Worm (Caenorhabditis elegans) whole organism, L1 larva: ENCODE measurements around the gene Y17D7B.2.

Source experiments
- alr-1 ChIP-seq: fragments of 200-800 bp; sonication (Bioruptor generic); optimal IDR thresholded peaks from 2 replicates; lab custom pipeline; 2018; ENCODE audit warnings: borderline replicate concordance, mild to moderate bottlenecking, missing genetic modification characterization, missing compliant biosample characterization
- blmp-1 ChIP-seq: fragments of 150-350 bp; optimal IDR thresholded peaks from 2 replicates; lab custom pipeline; 2014; ENCODE audit warnings: missing biosample characterization, missing genetic modification characterization
- ceh-82 ChIP-seq, 3 experiments: fragments of 150-350 bp in 1 of 3; sonication (generic microtip) in 2 of 3; optimal IDR thresholded peaks; 2 replicates each; lab custom pipeline; 2014 to 2017; ENCODE audit warnings: missing biosample characterization in 3 of 3, missing genetic modification characterization in 3 of 3
- ces-1 ChIP-seq: fragments of 150-350 bp; optimal IDR thresholded peaks from 2 replicates; lab custom pipeline; 2014; ENCODE audit warnings: missing biosample characterization, missing genetic modification reagents, missing genetic modification characterization
- dpl-1 ChIP-seq, 3 experiments: fragments of 150-350 bp in 2 of 3; sonication (generic microtip) in 1 of 3; optimal IDR thresholded peaks; 2 replicates each; lab custom pipeline; 2014 to 2017; ENCODE audit warnings: missing biosample characterization in 3 of 3, missing genetic modification characterization in 3 of 3, missing genetic modification reagents in 3 of 3
- efl-1 ChIP-seq, 4 experiments: fragments of 150-350 bp; optimal IDR thresholded peaks in 3 of 4; peaks in 1 of 4; 1 replicate in 1 of 4; 2 replicates in 3 of 4; lab custom pipeline; 2014; ENCODE audit warnings: missing biosample characterization in 2 of 4, missing genetic modification characterization in 2 of 4, missing genetic modification reagents in 2 of 4
- egl-27 ChIP-seq, 2 experiments: fragments of 150-350 bp in 1 of 2; sonication (generic microtip); optimal IDR thresholded peaks; 3 replicates each; lab custom pipeline; 2017 to 2018; ENCODE audit warnings: missing biosample characterization in 2 of 2, missing genetic modification characterization in 2 of 2, missing genetic modification reagents in 2 of 2
- elt-2 ChIP-seq: sonication (generic microtip); optimal IDR thresholded peaks from 2 replicates; lab custom pipeline; 2016; ENCODE audit warnings: missing genetic modification characterization, mild to moderate bottlenecking, inconsistent platforms, missing compliant biosample characterization, missing genetic modification reagents
- fkh-8 ChIP-seq: sonication (generic microtip); optimal IDR thresholded peaks from 2 replicates; lab custom pipeline; 2016; ENCODE audit warnings: mild to moderate bottlenecking, missing genetic modification characterization, missing compliant biosample characterization
- grh-1 ChIP-seq: fragments of 200-800 bp; sonication (Bioruptor generic); IDR thresholded peaks from 2 replicates; pipeline ENCODE4 v1.3.6; 2022; ENCODE audit warnings: missing genetic modification reagents, missing genetic modification characterization, missing compliant biosample characterization
- hlh-4 ChIP-seq: sonication (generic microtip); optimal IDR thresholded peaks from 2 replicates; lab custom pipeline; 2016; ENCODE audit warnings: mild to moderate bottlenecking, missing genetic modification characterization, missing compliant biosample characterization
- lin-13 ChIP-seq: fragments of 150-350 bp; optimal IDR thresholded peaks from 2 replicates; lab custom pipeline; 2014; ENCODE audit warnings: missing biosample characterization, missing genetic modification reagents, missing genetic modification characterization
- lin-35 ChIP-seq, 2 experiments: fragments of 150-350 bp; optimal IDR thresholded peaks; 2 replicates each; lab custom pipeline; 2014; ENCODE audit warnings: missing biosample characterization in 2 of 2, missing genetic modification characterization in 2 of 2, missing genetic modification reagents in 2 of 2
- lin-39 ChIP-seq: fragments of 150-350 bp; optimal IDR thresholded peaks from 2 replicates; lab custom pipeline; 2014; ENCODE audit warnings: missing biosample characterization, missing genetic modification reagents, missing genetic modification characterization
- lsy-2 ChIP-seq, 2 experiments: fragments of 150-350 bp; optimal IDR thresholded peaks; 2 replicates each; lab custom pipeline; 2014; ENCODE audit warnings: missing biosample characterization in 2 of 2, missing genetic modification characterization in 2 of 2
- mep-1 ChIP-seq: fragments of 150-350 bp; optimal IDR thresholded peaks from 2 replicates; lab custom pipeline; 2014; ENCODE audit warnings: missing biosample characterization, missing genetic modification characterization
- nhr-11 ChIP-seq: fragments of 150-350 bp; optimal IDR thresholded peaks from 2 replicates; lab custom pipeline; 2014; ENCODE audit warnings: missing biosample characterization, missing genetic modification characterization
- nhr-19 ChIP-seq: fragments of 200-800 bp; sonication (Bioruptor generic); conservative IDR thresholded peaks from 2 replicates; pipeline ENCODE4 v1.3.6; 2022; ENCODE audit warnings: missing genetic modification characterization, missing compliant biosample characterization
- nhr-20 ChIP-seq: sonication (generic microtip); optimal IDR thresholded peaks from 2 replicates; lab custom pipeline; 2016; ENCODE audit warnings: mild to moderate bottlenecking, missing genetic modification characterization, missing compliant biosample characterization
- nhr-47 ChIP-seq: sonication (generic microtip); optimal IDR thresholded peaks from 2 replicates; lab custom pipeline; 2016; ENCODE audit warnings: mild to moderate bottlenecking, missing genetic modification characterization, moderate library complexity, missing compliant biosample characterization
- nhr-71 ChIP-seq: sonication (generic microtip); optimal IDR thresholded peaks from 2 replicates; lab custom pipeline; 2016; ENCODE audit warnings: mild to moderate bottlenecking, missing genetic modification characterization, moderate library complexity, missing compliant biosample characterization
- nhr-76 ChIP-seq: sonication (generic microtip); optimal IDR thresholded peaks from 2 replicates; lab custom pipeline; 2017; ENCODE audit warnings: missing biosample characterization, missing genetic modification characterization
- nhr-85 ChIP-seq: sonication (generic microtip); peaks from one replicate; lab custom pipeline; 2016; ENCODE audit warnings: missing genetic modification characterization, inconsistent platforms, missing compliant biosample characterization
- nhr-90 ChIP-seq: sonication (generic microtip); optimal IDR thresholded peaks from 2 replicates; lab custom pipeline; 2016; ENCODE audit warnings: mild to moderate bottlenecking, missing genetic modification characterization, missing compliant biosample characterization; ENCODE audit not compliant: poor library complexity
- skn-1 ChIP-seq: fragments of 150-350 bp; optimal IDR thresholded peaks from 2 replicates; lab custom pipeline; 2014; ENCODE audit warnings: missing biosample characterization, missing genetic modification characterization
- snu-23 ChIP-seq: sonication (generic microtip); optimal IDR thresholded peaks from 2 replicates; lab custom pipeline; 2016; ENCODE audit warnings: missing genetic modification characterization, missing compliant biosample characterization
- swsn-7 ChIP-seq: sonication (generic microtip); optimal IDR thresholded peaks from 2 replicates; lab custom pipeline; 2016; ENCODE audit warnings: missing genetic modification characterization, missing compliant biosample characterization
- unc-30 ChIP-seq: sonication (generic microtip); optimal IDR thresholded peaks from 2 replicates; lab custom pipeline; 2017; ENCODE audit warnings: missing biosample characterization, missing genetic modification characterization
- xbp-1 ChIP-seq: sonication (generic microtip); optimal IDR thresholded peaks from 2 replicates; lab custom pipeline; 2016; ENCODE audit warnings: missing genetic modification characterization, missing compliant biosample characterization
- ztf-4 ChIP-seq: fragments of 150-350 bp; optimal IDR thresholded peaks from 2 replicates; lab custom pipeline; 2014; ENCODE audit warnings: missing biosample characterization, missing genetic modification characterization

The Y17D7B.2 gene

ce11 chrV:18837125-18837524, 49.6 kb downstream of the Y17D7B.2 start, which contains the start of gene cyp-33D3:
Gene cyp-33D3 (minus strand): TSS chrV:18837225.
- TF ChIP-seq grh-1 (GFP tag; lab: Robert Waterston, UW) (no peak), nhr-20 (tag; lab: Kevin White, UChicago) (no peak), dpl-1 (GFP tag; optimal IDR thresholded peaks at IDR 0.05; lab: Kevin White, UChicago) (no peak), fkh-8 (no peak), ceh-82 (tag; optimal IDR thresholded peaks at IDR 0.05; lab: Kevin White, UChicago) (no peak), nhr-47 (no peak), hlh-4 (tag; lab: Kevin White, UChicago) (no peak), ztf-4 (tag; lab: Kevin White, UChicago) (no peak), nhr-71 (tag; lab: Kevin White, UChicago) (no peak), nhr-76 (no peak), nhr-19 (no peak), lin-39 (tag; lab: Kevin White, UChicago) (no peak), ces-1 (GFP tag; lab: Kevin White, UChicago) (no peak), unc-30 (tag; lab: Kevin White, UChicago) (no peak), nhr-11 (tag; lab: Kevin White, UChicago) (no peak), xbp-1 (tag; lab: Kevin White, UChicago) (no peak), swsn-7 (tag; lab: Kevin White, UChicago) (no peak)

ce11 chrV:18838799-18839354, 51.3 kb downstream of the Y17D7B.2 start, which contains the start of gene nhr-65:
Gene nhr-65 (plus strand): TSS chrV:18839304.
- peak in 1 of 2 experiments; percentile 5 for TF ChIP-seq lsy-2 (tag; optimal IDR thresholded peaks at IDR 0.05; lab: Kevin White, UChicago)
- TF ChIP-seq skn-1, result peak; percentile 15
- peak; percentile 22 for TF ChIP-seq swsn-7 (tag; lab: Kevin White, UChicago)
- TF ChIP-seq alr-1 (tag; lab: Kevin White, UChicago), result no peak
- TF ChIP-seq blmp-1 (tag; lab: Kevin White, UChicago), result peak; percentile 74
- TF ChIP-seq nhr-19, result peak; percentile 41
- TF ChIP-seq mep-1 (tag; lab: Kevin White, UChicago), result peak; percentile 29
- TF ChIP-seq lin-35 (GFP tag; optimal IDR thresholded peaks at IDR 0.05; lab: Kevin White, UChicago), result peak in 1 of 2 experiments; percentile 53
- peak; percentile 48 for TF ChIP-seq snu-23 (GFP tag; lab: Kevin White, UChicago)
- peak; percentile 21 to 23 for TF ChIP-seq efl-1 (optimal IDR thresholded peaks at IDR 0.05; lab: Kevin White, UChicago)
- TF ChIP-seq efl-1 (GFP tag; optimal IDR thresholded peaks at IDR 0.05 in 1 of 2; lab: Kevin White, UChicago), result peak in 1 of 2 experiments; percentile 41
- TF ChIP-seq nhr-85 (tag; lab: Kevin White, UChicago), result peak; percentile 67
- no peak for TF ChIP-seq nhr-11 (tag; lab: Kevin White, UChicago)
- TF ChIP-seq egl-27 (tag; optimal IDR thresholded peaks at IDR 0.05; lab: Kevin White, UChicago), result no peak
- peak; percentile 19 for TF ChIP-seq elt-2
- peak; percentile 39 for TF ChIP-seq nhr-90 (tag; lab: Kevin White, UChicago)
- TF ChIP-seq lin-13 (GFP tag; lab: Kevin White, UChicago), result no peak
- TF ChIP-seq nhr-20 (tag; lab: Kevin White, UChicago), result peak; percentile 48
